Fruit fly (Drosophila melanogaster): ENCODE measurements around the gene RecQ4.

Gene RecQ4

DNA sequence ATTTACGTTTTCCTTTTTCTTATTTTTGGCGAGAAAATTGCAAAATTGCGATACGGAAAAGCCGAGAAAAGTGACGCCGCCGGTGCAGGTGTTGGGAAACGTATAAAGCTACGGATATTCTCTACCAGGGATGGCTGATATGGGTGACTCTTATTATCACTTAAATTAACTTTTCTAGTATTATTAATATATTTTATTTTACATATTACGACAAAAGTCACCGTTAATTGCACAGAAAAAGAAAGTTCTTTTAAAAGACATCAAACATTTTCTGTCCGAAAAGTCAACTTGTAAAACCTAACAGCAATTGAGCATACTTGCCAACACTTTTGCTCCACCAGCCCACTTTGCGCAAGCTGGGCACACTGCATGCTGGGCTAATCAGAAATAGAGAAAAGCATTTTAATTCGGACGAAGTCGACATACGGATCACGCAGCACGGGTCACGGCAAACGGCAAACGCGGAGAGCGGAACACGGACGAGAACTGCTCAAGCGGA, 48.0 kb downstream of the RecQ4 start, which contains the start of the genes Cds and Uba2 (continued):
- peak; percentile 93 for TF ChIP-seq CG10654 (GFP tag; optimal IDR thresholded peaks at IDR 0.05)
- TF ChIP-seq CG33557 (GFP tag; optimal IDR thresholded peaks at IDR 0.05) = peak; percentile 84
- peak; percentile 39; the same call in 1 of the 3 replicates for TF ChIP-seq CG16813 (GFP tag; IDR thresholded peaks at IDR 0.05; ENCODE audit: partially characterized antibody)
- TF ChIP-seq bsh (GFP tag; optimal IDR thresholded peaks at IDR 0.05) = peak in 1 of 2 experiments; percentile 91
- peak; percentile 99 for TF ChIP-seq CG10267 (tag; optimal IDR thresholded peaks at IDR 0.05)
- TF ChIP-seq ranshi (GFP tag; IDR thresholded peaks at IDR 0.05) = peak; percentile 89
- TF ChIP-seq CG18011 (GFP tag; optimal IDR thresholded peaks at IDR 0.05) = peak; percentile 86
- TF ChIP-seq wek (GFP tag; optimal IDR thresholded peaks at IDR 0.05) = peak; percentile 82
- peak; percentile 92 for TF ChIP-seq CG7928 (GFP tag; optimal IDR thresholded peaks at IDR 0.05)
- TF ChIP-seq Camta (GFP tag; optimal IDR thresholded peaks at IDR 0.05) = peak; percentile 64
- peak; percentile 81 for TF ChIP-seq croc (GFP tag; conservative IDR thresholded peaks at IDR 0.05)
- TF ChIP-seq zfh1 (GFP tag; IDR thresholded peaks at IDR 0.05) = peak; percentile 89
- peak; percentile 80 for TF ChIP-seq schlank (tag; optimal IDR thresholded peaks at IDR 0.05)
- TF ChIP-seq Xrp1 (GFP tag; IDR thresholded peaks at IDR 0.05) = peak; percentile 90
- peak; percentile 85 for TF ChIP-seq Elba2 (GFP tag; optimal IDR thresholded peaks at IDR 0.05)
- peak; percentile 95 for TF ChIP-seq Fer1 (GFP tag; optimal IDR thresholded peaks at IDR 0.05)
- TF ChIP-seq fru (optimal IDR thresholded peaks at IDR 0.05) = no peak
- peak; percentile 48 for TF ChIP-seq pb (GFP tag; optimal IDR thresholded peaks at IDR 0.05)
- TF ChIP-seq odd (GFP tag; optimal IDR thresholded peaks at IDR 0.05) = peak; percentile 86
- TF ChIP-seq CG34422 (GFP tag; IDR thresholded peaks at IDR 0.05) = peak; percentile 94
- TF ChIP-seq CG9932 (GFP tag; IDR thresholded peaks at IDR 0.05) = peak; percentile 98
- TF ChIP-seq Dad (GFP tag; optimal IDR thresholded peaks at IDR 0.05) = peak; percentile 57
- TF ChIP-seq ERR (GFP tag; optimal IDR thresholded peaks at IDR 0.05) = no peak
- TF ChIP-seq CG3407 (GFP tag; optimal IDR thresholded peaks at IDR 0.05) = peak; percentile 81
- peak; percentile 90 for TF ChIP-seq kay (GFP tag; optimal IDR thresholded peaks at IDR 0.05)
- peak; percentile 66 for TF ChIP-seq Ravus (GFP tag; IDR thresholded peaks at IDR 0.05)
- no peak for TF ChIP-seq sd (tag; optimal IDR thresholded peaks at IDR 0.05)
- TF ChIP-seq ci (GFP tag; IDR thresholded peaks at IDR 0.05) = peak; percentile 90
- peak; percentile 91 for TF ChIP-seq CG7839 (tag; optimal IDR thresholded peaks at IDR 0.05)
- TF ChIP-seq pan (optimal IDR thresholded peaks at IDR 0.05) = no peak
- peak in 1 of 2 experiments; percentile 91 for TF ChIP-seq pan (GFP tag; optimal IDR thresholded peaks at IDR 0.05 in 1 of 2, IDR thresholded peaks at IDR 0.05 in 1 of 2)
- TF ChIP-seq ase (GFP tag; IDR thresholded peaks at IDR 0.05) = peak; percentile 85
- TF ChIP-seq CG2129 (GFP tag; IDR thresholded peaks at IDR 0.05; ENCODE audit: partially characterized antibody) = no peak
- TF ChIP-seq CG34376 (GFP tag; optimal IDR thresholded peaks at IDR 0.05) = peak; percentile 93
- peak; percentile 39; the same call in 1 of the 2 replicates for TF ChIP-seq amos (GFP tag; IDR thresholded peaks at IDR 0.05; ENCODE audit: partially characterized antibody)
- TF ChIP-seq ind (GFP tag; optimal IDR thresholded peaks at IDR 0.05) = peak; percentile 96
- TF ChIP-seq B-H1 (GFP tag; IDR thresholded peaks at IDR 0.05) = peak; percentile 76
- TF ChIP-seq CG17802 (tag; optimal IDR thresholded peaks at IDR 0.05) = peak; percentile 51
- peak; percentile 75 for TF ChIP-seq shn (GFP tag; optimal IDR thresholded peaks at IDR 0.05)
- no peak for TF ChIP-seq CG12071 (GFP tag; optimal IDR thresholded peaks at IDR 0.05)
- TF ChIP-seq CG12104 (GFP tag; optimal IDR thresholded peaks at IDR 0.05) = peak; percentile 91
- TF ChIP-seq TFAM (GFP tag; optimal IDR thresholded peaks at IDR 0.05) = peak; percentile 40
- TF ChIP-seq pzg (GFP tag; optimal IDR thresholded peaks at IDR 0.05) = peak; percentile 82
- peak; percentile 96 for TF ChIP-seq HmgZ (tag; optimal IDR thresholded peaks at IDR 0.05)
- TF ChIP-seq dan (GFP tag; IDR thresholded peaks at IDR 0.05) = peak; percentile 54; the same call in 1 of the 2 replicates
- peak; percentile 92 for TF ChIP-seq CG17359 (tag; optimal IDR thresholded peaks at IDR 0.05)
- TF ChIP-seq Spps (tag; optimal IDR thresholded peaks at IDR 0.05) = peak; percentile 71
- peak; percentile 88 for TF ChIP-seq CG2202 (tag; optimal IDR thresholded peaks at IDR 0.05)
- TF ChIP-seq H15 (GFP tag; IDR thresholded peaks at IDR 0.05) = peak; percentile 78; the same call in 2 of the 3 replicates
- peak; percentile 92 for TF ChIP-seq CG8924 (tag; optimal IDR thresholded peaks at IDR 0.05)
- peak; percentile 63 for TF ChIP-seq dimm (GFP tag; IDR thresholded peaks at IDR 0.05)
